Worm (Caenorhabditis elegans) whole organism, late embryonic: ENCODE data around the gene tni-1.

ENCODE experiments used
- ama-1 ChIP-seq: fragments of 150-350 bp; optimal IDR thresholded peaks from 2 replicates; lab custom pipeline; 2014
- ceh-6 ChIP-seq: fragments of 200-800 bp; sonication (Bioruptor generic); optimal IDR thresholded peaks from 2 replicates; lab custom pipeline; 2018; ENCODE audit warnings: mild to moderate bottlenecking, missing genetic modification characterization, missing compliant biosample characterization
- ceh-9 ChIP-seq: sonication (generic microtip); optimal IDR thresholded peaks from 2 replicates; lab custom pipeline; 2016; ENCODE audit warnings: mild to moderate bottlenecking, missing genetic modification characterization, inconsistent platforms, missing compliant biosample characterization
- pqm-1 ChIP-seq: sonication (generic microtip); optimal IDR thresholded peaks from 2 replicates; lab custom pipeline; 2016; ENCODE audit warnings: missing genetic modification characterization, missing compliant biosample characterization
- tbx-2 ChIP-seq: sonication (generic microtip); optimal IDR thresholded peaks from 2 replicates; lab custom pipeline; 2016; ENCODE audit warnings: missing genetic modification characterization, missing compliant biosample characterization

- TF ChIP-seq ceh-9 (tag; lab: Kevin White, UChicago), result no peak
- TF ChIP-seq ama-1 (lab: Kevin White, UChicago), result no peak
- no peak for TF ChIP-seq pqm-1
- no peak for TF ChIP-seq ceh-6 (GFP tag; lab: Kevin White, UChicago)
- TF ChIP-seq tbx-2 (tag; lab: Kevin White, UChicago), result no peak
These were observed 32.4 kb downstream of the tni-1 start for ce11 chrX:11344899-11345298.
